Fruit fly (Drosophila melanogaster) whole organism, adult: Measurements from ENCODE around the gene bark.

ENCODE experiments used
- CG11617 ChIP-seq: fragments of 200-800 bp; sonication (Bioruptor generic); optimal IDR thresholded peaks from 2 replicates; lab custom pipeline; 2017; ENCODE audit warnings: mild to moderate bottlenecking, missing biosample characterization, missing genetic modification reagents, missing genetic modification characterization
- CG12768 ChIP-seq: fragments of 200-800 bp; sonication (Bioruptor generic); optimal IDR thresholded peaks from 2 replicates; lab custom pipeline; 2017; ENCODE audit warnings: missing biosample characterization, missing genetic modification characterization, mild to moderate bottlenecking, moderate library complexity, missing genetic modification reagents
- CG14711 ChIP-seq: fragments of 200-800 bp; sonication (Bioruptor generic); optimal IDR thresholded peaks from 2 replicates; lab custom pipeline; 2018; ENCODE audit warnings: missing biosample characterization, mild to moderate bottlenecking, missing genetic modification characterization, moderate library complexity
- CG33017 ChIP-seq: fragments of 200-800 bp; sonication (Bioruptor generic); optimal IDR thresholded peaks from 2 replicates; lab custom pipeline; 2018; ENCODE audit warnings: missing biosample characterization, mild to moderate bottlenecking, missing genetic modification characterization, moderate library complexity
- CG5204 ChIP-seq: fragments of 200-800 bp; sonication (Bioruptor generic); optimal IDR thresholded peaks from 2 replicates; lab custom pipeline; 2016; ENCODE audit warnings: missing biosample characterization, missing genetic modification characterization
- CG7045 ChIP-seq: fragments of 200-800 bp; sonication (Bioruptor generic); optimal IDR thresholded peaks from 2 replicates; lab custom pipeline; 2017; ENCODE audit warnings: missing biosample characterization, mild to moderate bottlenecking, missing genetic modification characterization
- CG7101 ChIP-seq: fragments of 200-800 bp; sonication (Bioruptor generic); optimal IDR thresholded peaks from 2 replicates; lab custom pipeline; 2018; ENCODE audit warnings: missing biosample characterization, mild to moderate bottlenecking, missing genetic modification characterization, moderate library complexity
- Clk ChIP-seq: fragments of 200-800 bp; sonication (Bioruptor generic); optimal IDR thresholded peaks from 2 replicates; lab custom pipeline; 2017; ENCODE audit warnings: missing biosample characterization, missing genetic modification characterization
- Crg-1 ChIP-seq: fragments of 200-800 bp; sonication (Bioruptor generic); optimal IDR thresholded peaks from 2 replicates; lab custom pipeline; 2016; ENCODE audit warnings: missing biosample characterization, missing genetic modification characterization
- Hr96 ChIP-seq: fragments of 200-800 bp; sonication (Bioruptor generic); optimal IDR thresholded peaks from 2 replicates; lab custom pipeline; 2016; ENCODE audit warnings: missing biosample characterization, missing genetic modification characterization
- kay ChIP-seq: fragments of 200-800 bp; sonication (Bioruptor generic); peaks from one replicate; lab custom pipeline; 2016; ENCODE audit warnings: missing biosample characterization, missing genetic modification characterization, borderline replicate concordance
- ovo ChIP-seq: fragments of 200-800 bp; sonication (Bioruptor generic); optimal IDR thresholded peaks from 2 replicates; lab custom pipeline; 2016; ENCODE audit warnings: missing biosample characterization, missing genetic modification characterization
- pad ChIP-seq: fragments of 200-800 bp; sonication (Bioruptor generic); optimal IDR thresholded peaks from 3 replicates; lab custom pipeline; 2017; ENCODE audit warnings: missing biosample characterization, missing genetic modification characterization, mild to moderate bottlenecking, moderate library complexity, missing genetic modification reagents
- tj ChIP-seq: fragments of 200-800 bp; sonication (Bioruptor generic); optimal IDR thresholded peaks from 3 replicates; lab custom pipeline; 2017; ENCODE audit warnings: missing biosample characterization, mild to moderate bottlenecking, missing genetic modification characterization, moderate library complexity

DNA sequence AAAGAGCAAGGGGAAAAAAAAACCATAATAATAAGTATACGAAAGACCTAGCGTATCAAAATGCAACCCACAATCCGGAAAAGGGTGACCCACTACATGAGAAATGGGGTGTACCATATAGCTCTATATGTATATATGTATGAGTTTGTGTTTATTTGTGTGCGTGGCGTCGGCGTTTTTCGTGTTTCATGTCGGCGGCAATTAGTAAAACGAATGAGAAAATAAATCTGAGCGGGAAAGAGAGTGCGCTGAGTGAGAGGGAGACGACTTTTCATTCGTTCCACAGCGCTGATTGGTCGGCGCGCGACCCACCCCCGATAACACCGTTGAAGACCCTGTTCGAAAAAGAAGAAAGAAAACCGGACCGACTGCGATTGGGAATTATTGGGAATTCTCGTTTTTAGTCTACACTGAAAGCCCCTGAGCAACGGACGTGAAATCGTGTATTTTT lies 49.5 kb downstream of the bark start, which contains the start of gene slp2:
- TF ChIP-seq tj (GFP tag; lab: Kevin White, UChicago): no peak
- no peak for TF ChIP-seq CG5204 (GFP tag; lab: Kevin White, UChicago)
- TF ChIP-seq pad (GFP tag; lab: Kevin White, UChicago): peak; percentile 8
- no peak for TF ChIP-seq Clk (GFP tag; lab: Kevin White, UChicago)
- no peak for TF ChIP-seq CG11617 (GFP tag; lab: Kevin White, UChicago)
- TF ChIP-seq CG33017: no peak
- TF ChIP-seq CG12768 (GFP tag; lab: Kevin White, UChicago): no peak
- TF ChIP-seq ovo: no peak
- no peak for TF ChIP-seq kay (GFP tag; lab: Kevin White, UChicago)
- no peak for TF ChIP-seq Hr96
- no peak for TF ChIP-seq Crg-1
- TF ChIP-seq CG14711: no peak
- no peak for TF ChIP-seq CG7101 (tag; lab: Kevin White, UChicago)
- TF ChIP-seq CG7045 (GFP tag; lab: Kevin White, UChicago): no peak
